Worm (Caenorhabditis elegans) whole organism, L1 larva: ENCODE measurements around the gene hsp-3.

Experiments used
- C34B4.2 ChIP-seq: sonication (generic microtip); optimal IDR thresholded peaks from 2 replicates; lab custom pipeline; 2017; ENCODE audit warnings: mild to moderate bottlenecking, missing genetic modification characterization, missing compliant biosample characterization
- aha-1 ChIP-seq: fragments of 150-350 bp; optimal IDR thresholded peaks from 2 replicates; lab custom pipeline; 2014; ENCODE audit warnings: missing biosample characterization, missing genetic modification characterization
- blmp-1 ChIP-seq: fragments of 150-350 bp; optimal IDR thresholded peaks from 2 replicates; lab custom pipeline; 2014; ENCODE audit warnings: missing biosample characterization, missing genetic modification characterization
- ceh-63 ChIP-seq: fragments of 200-800 bp; sonication (Bioruptor generic); optimal IDR thresholded peaks from 2 replicates; lab custom pipeline; 2018; ENCODE audit warnings: mild to moderate bottlenecking, missing genetic modification characterization, missing compliant biosample characterization
- ceh-82 ChIP-seq, 3 experiments: fragments of 150-350 bp in 1 of 3; sonication (generic microtip) in 2 of 3; optimal IDR thresholded peaks; 2 replicates each; lab custom pipeline; 2014 to 2017; ENCODE audit warnings: missing biosample characterization in 3 of 3, missing genetic modification characterization in 3 of 3
- ceh-88 ChIP-seq: fragments of 200-800 bp; sonication (Bioruptor generic); IDR thresholded peaks from 2 replicates; pipeline ENCODE4 v1.3.6; 2022; ENCODE audit warnings: missing genetic modification characterization, missing compliant biosample characterization
- ceh-90 ChIP-seq: sonication (generic microtip); optimal IDR thresholded peaks from 2 replicates; lab custom pipeline; 2016; ENCODE audit warnings: missing genetic modification characterization, missing compliant biosample characterization
- dpl-1 ChIP-seq, 3 experiments: fragments of 150-350 bp in 2 of 3; sonication (generic microtip) in 1 of 3; optimal IDR thresholded peaks; 2 replicates each; lab custom pipeline; 2014 to 2017; ENCODE audit warnings: missing biosample characterization in 3 of 3, missing genetic modification characterization in 3 of 3, missing genetic modification reagents in 3 of 3
- dsc-1 ChIP-seq: sonication (generic microtip); optimal IDR thresholded peaks from 2 replicates; lab custom pipeline; 2016; ENCODE audit warnings: mild to moderate bottlenecking, missing genetic modification characterization, missing compliant biosample characterization
- efl-1 ChIP-seq, 4 experiments: fragments of 150-350 bp; optimal IDR thresholded peaks in 3 of 4; peaks in 1 of 4; 1 replicate in 1 of 4; 2 replicates in 3 of 4; lab custom pipeline; 2014; ENCODE audit warnings: missing biosample characterization in 2 of 4, missing genetic modification characterization in 2 of 4, missing genetic modification reagents in 2 of 4
- egl-13 ChIP-seq: sonication (generic microtip); optimal IDR thresholded peaks from 2 replicates; lab custom pipeline; 2016; ENCODE audit warnings: missing genotype, missing genetic modification reagents, missing genetic modification characterization, missing compliant biosample characterization
- egl-27 ChIP-seq, 2 experiments: fragments of 150-350 bp in 1 of 2; sonication (generic microtip); optimal IDR thresholded peaks; 3 replicates each; lab custom pipeline; 2017 to 2018; ENCODE audit warnings: missing biosample characterization in 2 of 2, missing genetic modification characterization in 2 of 2, missing genetic modification reagents in 2 of 2
- elt-2 ChIP-seq: sonication (generic microtip); optimal IDR thresholded peaks from 2 replicates; lab custom pipeline; 2016; ENCODE audit warnings: missing genetic modification characterization, mild to moderate bottlenecking, inconsistent platforms, missing compliant biosample characterization, missing genetic modification reagents
- elt-3 ChIP-seq, 6 experiments: fragments of 150-350 bp in 1 of 6; sonication (generic microtip); optimal IDR thresholded peaks; 2 replicates each; lab custom pipeline; 2017 to 2018; ENCODE audit warnings: missing biosample characterization in 6 of 6, missing genetic modification characterization in 6 of 6, inconsistent platforms in 1 of 6
- fkh-10 ChIP-seq: sonication (generic microtip); optimal IDR thresholded peaks from 2 replicates; lab custom pipeline; 2017; ENCODE audit warnings: missing biosample characterization, missing genetic modification reagents, missing genetic modification characterization
- fkh-8 ChIP-seq: sonication (generic microtip); optimal IDR thresholded peaks from 2 replicates; lab custom pipeline; 2016; ENCODE audit warnings: mild to moderate bottlenecking, missing genetic modification characterization, missing compliant biosample characterization
- fos-1 ChIP-seq: fragments of 150-350 bp; optimal IDR thresholded peaks from 2 replicates; lab custom pipeline; 2014; ENCODE audit warnings: missing biosample characterization, missing genetic modification characterization
- grh-1 ChIP-seq: fragments of 200-800 bp; sonication (Bioruptor generic); IDR thresholded peaks from 2 replicates; pipeline ENCODE4 v1.3.6; 2022; ENCODE audit warnings: missing genetic modification reagents, missing genetic modification characterization, missing compliant biosample characterization
- lin-14 ChIP-seq: fragments of 200-800 bp; sonication (Bioruptor generic); optimal IDR thresholded peaks from 2 replicates; lab custom pipeline; 2018; ENCODE audit warnings: mild to moderate bottlenecking, missing genetic modification characterization, moderate library complexity, missing compliant biosample characterization
- lin-35 ChIP-seq, 2 experiments: fragments of 150-350 bp; optimal IDR thresholded peaks; 2 replicates each; lab custom pipeline; 2014; ENCODE audit warnings: missing biosample characterization in 2 of 2, missing genetic modification characterization in 2 of 2, missing genetic modification reagents in 2 of 2
- lir-3 ChIP-seq: sonication (generic microtip); optimal IDR thresholded peaks from 2 replicates; lab custom pipeline; 2016; ENCODE audit warnings: mild to moderate bottlenecking, missing genetic modification characterization, moderate library complexity, missing compliant biosample characterization; ENCODE audit not compliant: poor library complexity
- lsy-2 ChIP-seq, 2 experiments: fragments of 150-350 bp; optimal IDR thresholded peaks; 2 replicates each; lab custom pipeline; 2014; ENCODE audit warnings: missing biosample characterization in 2 of 2, missing genetic modification characterization in 2 of 2
- mab-9 ChIP-seq: fragments of 200-800 bp; sonication (Bioruptor generic); IDR thresholded peaks from 2 replicates; pipeline ENCODE4 v1.3.6; 2022; ENCODE audit warnings: missing genetic modification reagents, missing genetic modification characterization, missing compliant biosample characterization
- mdl-1 ChIP-seq, 2 experiments: fragments of 150-350 bp; optimal IDR thresholded peaks; 2 replicates each; lab custom pipeline; 2014 to 2017; ENCODE audit warnings: missing biosample characterization in 2 of 2, missing genetic modification characterization in 2 of 2, inconsistent platforms in 1 of 2
- mep-1 ChIP-seq: fragments of 150-350 bp; optimal IDR thresholded peaks from 2 replicates; lab custom pipeline; 2014; ENCODE audit warnings: missing biosample characterization, missing genetic modification characterization
- nhr-19 ChIP-seq: fragments of 200-800 bp; sonication (Bioruptor generic); conservative IDR thresholded peaks from 2 replicates; pipeline ENCODE4 v1.3.6; 2022; ENCODE audit warnings: missing genetic modification characterization, missing compliant biosample characterization
- nhr-20 ChIP-seq: sonication (generic microtip); optimal IDR thresholded peaks from 2 replicates; lab custom pipeline; 2016; ENCODE audit warnings: mild to moderate bottlenecking, missing genetic modification characterization, missing compliant biosample characterization
- nhr-28 ChIP-seq: fragments of 150-350 bp; optimal IDR thresholded peaks from 2 replicates; lab custom pipeline; 2014; ENCODE audit warnings: missing biosample characterization, missing genetic modification characterization
- nhr-47 ChIP-seq: sonication (generic microtip); optimal IDR thresholded peaks from 2 replicates; lab custom pipeline; 2016; ENCODE audit warnings: mild to moderate bottlenecking, missing genetic modification characterization, moderate library complexity, missing compliant biosample characterization
- nhr-71 ChIP-seq: sonication (generic microtip); optimal IDR thresholded peaks from 2 replicates; lab custom pipeline; 2016; ENCODE audit warnings: mild to moderate bottlenecking, missing genetic modification characterization, moderate library complexity, missing compliant biosample characterization
- nhr-77 ChIP-seq: fragments of 150-350 bp; optimal IDR thresholded peaks from 2 replicates; lab custom pipeline; 2014; ENCODE audit warnings: missing biosample characterization, missing genetic modification characterization
- nhr-85 ChIP-seq: sonication (generic microtip); peaks from one replicate; lab custom pipeline; 2016; ENCODE audit warnings: missing genetic modification characterization, inconsistent platforms, missing compliant biosample characterization
- nhr-90 ChIP-seq: sonication (generic microtip); optimal IDR thresholded peaks from 2 replicates; lab custom pipeline; 2016; ENCODE audit warnings: mild to moderate bottlenecking, missing genetic modification characterization, missing compliant biosample characterization; ENCODE audit not compliant: poor library complexity
- rnt-1 ChIP-seq: sonication (generic microtip); optimal IDR thresholded peaks from 2 replicates; lab custom pipeline; 2016; ENCODE audit warnings: mild to moderate bottlenecking, missing genetic modification characterization, moderate library complexity, missing compliant biosample characterization
- snu-23 ChIP-seq: sonication (generic microtip); optimal IDR thresholded peaks from 2 replicates; lab custom pipeline; 2016; ENCODE audit warnings: missing genetic modification characterization, missing compliant biosample characterization
- sox-4 ChIP-seq: sonication (generic microtip); optimal IDR thresholded peaks from 2 replicates; lab custom pipeline; 2016; ENCODE audit warnings: missing genetic modification characterization, missing compliant biosample characterization
- sup-37 ChIP-seq: fragments of 200-800 bp; sonication (Bioruptor generic); optimal IDR thresholded peaks from 2 replicates; lab custom pipeline; 2018; ENCODE audit warnings: mild to moderate bottlenecking, missing genetic modification characterization, missing compliant biosample characterization
- swsn-7 ChIP-seq: sonication (generic microtip); optimal IDR thresholded peaks from 2 replicates; lab custom pipeline; 2016; ENCODE audit warnings: missing genetic modification characterization, missing compliant biosample characterization
- tbx-2 ChIP-seq: sonication (generic microtip); optimal IDR thresholded peaks from 2 replicates; lab custom pipeline; 2016; ENCODE audit warnings: missing genetic modification characterization, missing compliant biosample characterization
- unc-86 ChIP-seq: sonication (generic microtip); optimal IDR thresholded peaks from 2 replicates; lab custom pipeline; 2016; ENCODE audit warnings: missing genetic modification characterization, missing compliant biosample characterization
- vab-15 ChIP-seq: sonication (generic microtip); optimal IDR thresholded peaks from 2 replicates; lab custom pipeline; 2017; ENCODE audit warnings: missing genotype, mild to moderate bottlenecking, missing genetic modification characterization, missing compliant biosample characterization
- xbp-1 ChIP-seq: sonication (generic microtip); optimal IDR thresholded peaks from 2 replicates; lab custom pipeline; 2016; ENCODE audit warnings: missing genetic modification characterization, missing compliant biosample characterization
- zip-4 ChIP-seq: fragments of 200-800 bp; sonication (Bioruptor generic); optimal IDR thresholded peaks from 2 replicates; lab custom pipeline; 2018; ENCODE audit warnings: mild to moderate bottlenecking, missing genetic modification characterization, moderate library complexity, missing compliant biosample characterization
- ztf-11 ChIP-seq, 2 experiments: sonication (generic microtip); optimal IDR thresholded peaks; 2 replicates each; lab custom pipeline; 2016 to 2017; ENCODE audit warnings: missing genetic modification characterization in 2 of 2, missing biosample characterization in 1 of 2, missing compliant biosample characterization in 1 of 2
- ztf-4 ChIP-seq: fragments of 150-350 bp; optimal IDR thresholded peaks from 2 replicates; lab custom pipeline; 2014; ENCODE audit warnings: missing biosample characterization, missing genetic modification characterization

hsp-3 gene

DNA sequence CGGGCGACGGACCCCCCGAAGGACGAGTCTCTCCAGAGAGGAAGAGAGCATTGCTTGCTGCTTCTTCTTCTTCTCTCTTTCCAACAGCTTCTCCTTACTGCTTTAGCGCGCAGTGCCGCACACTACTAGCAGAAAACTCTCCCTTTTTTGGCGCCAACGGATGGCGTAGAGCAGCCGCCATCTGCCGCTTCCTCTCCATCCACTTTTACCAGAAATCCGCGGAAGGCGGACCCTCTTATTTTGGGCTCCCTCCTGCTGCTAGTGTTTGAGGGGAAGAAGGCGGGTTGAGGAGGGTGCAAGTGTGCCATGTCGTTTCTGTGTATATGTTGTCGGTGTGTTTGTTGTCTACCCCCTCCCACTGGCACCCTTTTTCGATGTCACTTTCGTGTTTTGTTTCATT is 42.5 kb upstream of the hsp-3 start (continued):
- TF ChIP-seq vab-15 (tag; lab: Kevin White, UChicago) (no peak), lir-3 (tag; lab: Kevin White, UChicago) (no peak), mab-9 (0 out of 2 replicates have a peak, but pooled peaks have one; percentile 26), elt-3 (tag; optimal IDR thresholded peaks at IDR 0.05; lab: Kevin White, UChicago) (no peak), ceh-90 (tag; lab: Kevin White, UChicago) (no peak), fkh-8 (no peak), grh-1 (GFP tag; lab: Robert Waterston, UW) (no peak), nhr-47 (tag; lab: Kevin White, UChicago) (no peak), nhr-90 (no peak), ztf-11 (tag; optimal IDR thresholded peaks at IDR 0.05; lab: Kevin White, UChicago) (no peak), egl-27 (tag; optimal IDR thresholded peaks at IDR 0.05; lab: Kevin White, UChicago) (no peak), fos-1 (tag; lab: Kevin White, UChicago) (no peak), sox-4 (no peak), dpl-1 (GFP tag; optimal IDR thresholded peaks at IDR 0.05; lab: Kevin White, UChicago) (no peak), lin-35 (GFP tag; optimal IDR thresholded peaks at IDR 0.05; lab: Kevin White, UChicago) (no peak)
- TF ChIP-seq, all 84 proteins: peak for 5

DNA sequence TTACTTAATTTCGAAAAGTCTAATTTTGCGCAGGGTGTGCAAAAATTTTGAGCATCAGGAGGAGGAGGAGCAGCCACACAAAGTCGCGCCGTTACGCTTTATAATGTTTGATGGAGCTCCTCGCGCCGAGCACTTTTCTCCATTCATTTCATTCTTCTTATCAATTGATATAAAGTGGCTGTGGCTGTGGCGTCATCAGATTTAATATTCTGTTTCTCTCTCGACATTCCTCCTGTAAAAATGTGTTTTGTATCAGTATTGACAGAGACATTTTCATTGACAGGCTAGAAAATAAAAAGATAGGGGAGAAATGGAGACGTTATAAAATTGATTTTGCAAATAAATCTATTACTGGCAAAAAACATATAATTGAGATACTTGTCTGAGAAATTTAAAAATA is 37.4 kb upstream of the hsp-3 start:
- TF ChIP-seq lin-35 (GFP tag; optimal IDR thresholded peaks at IDR 0.05; lab: Kevin White, UChicago) (peak in 1 of 2 experiments; percentile 19), ceh-63 (GFP tag; lab: Kevin White, UChicago) (no peak), nhr-71 (tag; lab: Kevin White, UChicago) (peak; percentile 15), dpl-1 (GFP tag; optimal IDR thresholded peaks at IDR 0.05; lab: Kevin White, UChicago) (no peak), ceh-88 (GFP tag; lab: Robert Waterston, UW) (no peak), efl-1 (optimal IDR thresholded peaks at IDR 0.05; lab: Kevin White, UChicago) (no peak), efl-1 (GFP tag; optimal IDR thresholded peaks at IDR 0.05 in 1 of 2; lab: Kevin White, UChicago) (peak in 1 of 2 experiments; percentile 27), nhr-77 (tag; lab: Kevin White, UChicago) (peak; percentile 42), blmp-1 (no peak), elt-2 (peak; percentile 53), nhr-20 (peak; percentile 1), lin-14 (GFP tag; lab: Kevin White, UChicago) (peak; percentile 2), ztf-11 (tag; optimal IDR thresholded peaks at IDR 0.05; lab: Kevin White, UChicago) (no peak)

DNA sequence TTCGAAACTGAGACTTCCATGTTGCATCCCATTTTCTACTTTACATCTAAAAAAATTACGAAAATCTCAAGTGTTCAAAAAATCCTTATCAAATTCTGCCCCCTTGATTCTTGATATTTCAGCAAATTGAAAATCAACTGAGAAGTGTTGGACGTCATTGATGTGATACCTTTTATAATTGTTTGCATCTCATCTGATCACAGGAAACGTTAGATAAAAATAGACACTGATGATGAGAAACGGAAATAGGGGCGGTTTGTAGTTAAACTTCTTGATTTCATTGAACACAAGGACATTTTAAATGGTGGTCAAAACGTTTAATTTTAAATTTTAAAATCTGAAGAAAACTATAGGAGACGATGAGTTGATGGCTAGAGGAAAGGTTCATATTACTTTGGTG is 36.8 kb upstream of the hsp-3 start:
- no peak for TF ChIP-seq unc-86 (tag; lab: Kevin White, UChicago)
- TF ChIP-seq lin-35 (GFP tag; optimal IDR thresholded peaks at IDR 0.05; lab: Kevin White, UChicago): no peak
- TF ChIP-seq elt-3 (tag; optimal IDR thresholded peaks at IDR 0.05; lab: Kevin White, UChicago): peak in 2 of 6 experiments; percentile 7 to 52
- TF ChIP-seq ceh-90 (tag; lab: Kevin White, UChicago): no peak
- TF ChIP-seq mep-1 (tag; lab: Kevin White, UChicago): no peak
- no peak for TF ChIP-seq zip-4 (GFP tag; lab: Kevin White, UChicago)
- no peak for TF ChIP-seq nhr-47 (tag; lab: Kevin White, UChicago)
- TF ChIP-seq ztf-4: no peak
- TF ChIP-seq nhr-85 (tag; lab: Kevin White, UChicago): peak; percentile 59
- no peak for TF ChIP-seq sup-37
- TF ChIP-seq lin-14 (GFP tag; lab: Kevin White, UChicago): no peak

DNA sequence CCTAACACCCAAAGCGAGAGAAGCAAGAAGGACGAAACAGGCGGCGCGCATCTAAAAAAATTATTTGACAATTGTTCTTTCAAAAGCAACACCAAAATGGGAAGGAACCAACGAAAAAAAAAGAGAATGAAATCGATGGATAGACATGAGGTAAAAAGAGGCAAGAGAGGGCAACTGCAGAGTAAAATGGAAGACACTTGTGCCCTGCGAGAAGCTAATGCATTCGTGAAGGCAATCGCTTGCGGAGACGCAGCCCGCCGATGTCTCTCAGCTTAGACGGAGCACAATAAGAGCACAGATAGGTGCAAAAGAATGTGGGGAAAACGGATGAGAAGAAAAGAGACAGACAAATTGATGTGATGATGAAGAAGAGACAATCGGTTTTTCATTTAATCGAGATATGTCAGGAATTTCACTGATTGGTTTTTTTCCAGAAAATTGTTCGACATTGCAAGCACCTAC is 36.3 kb upstream of the hsp-3 start, which contains the start of gene C15H9.9:
C15H9.9 (minus strand) TSS at position 51 of the 462 bp plus-strand sequence.
- TF ChIP-seq nhr-19 (no peak), nhr-47 (tag; lab: Kevin White, UChicago) (peak; percentile 15), tbx-2 (tag; lab: Kevin White, UChicago) (peak; percentile 47), ceh-82 (tag; optimal IDR thresholded peaks at IDR 0.05; lab: Kevin White, UChicago) (peak in 2 of 3 experiments; percentile 25 to 26), dsc-1 (tag; lab: Kevin White, UChicago) (peak; percentile 57), egl-13 (tag; lab: Kevin White, UChicago) (no peak), aha-1 (tag; lab: Kevin White, UChicago) (no peak), C34B4.2 (no peak), rnt-1 (tag; lab: Kevin White, UChicago) (peak; percentile 44), snu-23 (GFP tag; lab: Kevin White, UChicago) (peak; percentile 26), lsy-2 (tag; optimal IDR thresholded peaks at IDR 0.05; lab: Kevin White, UChicago) (peak in 1 of 2 experiments; percentile 30), nhr-28 (tag; lab: Kevin White, UChicago) (no peak), fkh-8 (peak; percentile 12), lir-3 (tag; lab: Kevin White, UChicago) (no peak), swsn-7 (tag; lab: Kevin White, UChicago) (peak; percentile 25), nhr-71 (tag; lab: Kevin White, UChicago) (peak; percentile 39), vab-15 (tag; lab: Kevin White, UChicago) (no peak), fkh-10 (GFP tag; lab: Kevin White, UChicago) (peak; percentile 32), nhr-20 (peak; percentile 10), mdl-1 (tag; optimal IDR thresholded peaks at IDR 0.05; lab: Kevin White, UChicago) (no peak), xbp-1 (tag; lab: Kevin White, UChicago) (peak; percentile 5)
